Fruit fly (Drosophila melanogaster) whole organism, embryonic: ENCODE data around the gene Octbeta2R.

Source experiments
- CG10543 ChIP-seq: fragments of 200-800 bp; sonication (Bioruptor generic); optimal IDR thresholded peaks from 3 replicates; lab custom pipeline; 2017; ENCODE audit warnings: missing biosample characterization, mild to moderate bottlenecking, missing genetic modification characterization, moderate library complexity
- CG11247 ChIP-seq: fragments of 200-800 bp; sonication (Bioruptor generic); IDR thresholded peaks from 2 replicates; pipeline ENCODE4 v1.3.6; 2022; ENCODE audit warnings: missing biosample characterization, missing genetic modification characterization
- CG11504 ChIP-seq: fragments of 200-800 bp; sonication (Bioruptor generic); optimal IDR thresholded peaks from 3 replicates; lab custom pipeline; 2019; ENCODE audit warnings: missing biosample characterization, mild to moderate bottlenecking, missing genetic modification characterization, moderate library complexity
- CG11723 ChIP-seq: fragments of 200-800 bp; sonication (Bioruptor generic); optimal IDR thresholded peaks from 2 replicates; lab custom pipeline; 2017; ENCODE audit warnings: missing biosample characterization, mild to moderate bottlenecking, missing genetic modification characterization
- CG12155 ChIP-seq: fragments of 200-800 bp; sonication (Bioruptor generic); optimal IDR thresholded peaks from 3 replicates; lab custom pipeline; 2016; ENCODE audit warnings: missing biosample characterization, missing genetic modification characterization
- CG12236 ChIP-seq: fragments of 200-800 bp; sonication (Bioruptor generic); optimal IDR thresholded peaks from 2 replicates; lab custom pipeline; 2016; ENCODE audit warnings: missing biosample characterization, missing genetic modification characterization
- CG12659 ChIP-seq: fragments of 200-800 bp; sonication (Bioruptor generic); optimal IDR thresholded peaks from 3 replicates; lab custom pipeline; 2017; ENCODE audit warnings: mild to moderate bottlenecking, missing biosample characterization, missing genetic modification reagents, missing genetic modification characterization
- CG13296 ChIP-seq: fragments of 200-800 bp; sonication (Bioruptor generic); optimal IDR thresholded peaks from 3 replicates; lab custom pipeline; 2018; ENCODE audit warnings: missing biosample characterization, mild to moderate bottlenecking, missing genetic modification characterization
- CG15269 ChIP-seq: fragments of 200-800 bp; sonication (Bioruptor generic); optimal IDR thresholded peaks from 2 replicates; lab custom pipeline; 2018; ENCODE audit warnings: missing biosample characterization, mild to moderate bottlenecking, missing genetic modification characterization, moderate library complexity
- CG15514 ChIP-seq: fragments of 200-800 bp; sonication (Bioruptor generic); optimal IDR thresholded peaks from 3 replicates; lab custom pipeline; 2017; ENCODE audit warnings: missing biosample characterization, missing genetic modification characterization, mild to moderate bottlenecking, moderate library complexity, missing genetic modification reagents
- CG15696 ChIP-seq: fragments of 200-800 bp; sonication (Bioruptor generic); optimal IDR thresholded peaks from 2 replicates; lab custom pipeline; 2019; ENCODE audit warnings: missing biosample characterization, mild to moderate bottlenecking, missing genetic modification characterization, moderate library complexity
- CG17612 ChIP-seq: fragments of 200-800 bp; sonication (Bioruptor generic); IDR thresholded peaks from 2 replicates; pipeline ENCODE4 v1.3.6; 2022; ENCODE audit warnings: missing biosample characterization, missing genetic modification characterization
- CG18476 ChIP-seq: fragments of 200-800 bp; sonication (Bioruptor generic); optimal IDR thresholded peaks from 2 replicates; lab custom pipeline; 2016; ENCODE audit warnings: missing biosample characterization, mild to moderate bottlenecking, missing genetic modification characterization
- CG18619 ChIP-seq: fragments of 200-800 bp; sonication (Bioruptor generic); optimal IDR thresholded peaks from 3 replicates; lab custom pipeline; 2017; ENCODE audit warnings: missing biosample characterization, mild to moderate bottlenecking, missing genetic modification characterization
- CG2120 ChIP-seq: fragments of 200-800 bp; sonication (Bioruptor generic); optimal IDR thresholded peaks from 3 replicates; lab custom pipeline; 2016; ENCODE audit warnings: missing biosample characterization, missing genetic modification characterization
- CG2678 ChIP-seq: fragments of 200-800 bp; sonication (Bioruptor generic); optimal IDR thresholded peaks from 3 replicates; lab custom pipeline; 2019; ENCODE audit warnings: missing biosample characterization, mild to moderate bottlenecking, missing genetic modification characterization, moderate library complexity
- CG4820 ChIP-seq: fragments of 200-800 bp; sonication (Bioruptor generic); optimal IDR thresholded peaks from 3 replicates; lab custom pipeline; 2016; ENCODE audit warnings: missing biosample characterization, missing genetic modification characterization
- CG4854 ChIP-seq: fragments of 200-800 bp; sonication (Bioruptor generic); optimal IDR thresholded peaks from 2 replicates; lab custom pipeline; 2016; ENCODE audit warnings: missing biosample characterization, missing genetic modification characterization, inconsistent platforms
- CG5245 ChIP-seq: fragments of 200-800 bp; sonication (Bioruptor generic); optimal IDR thresholded peaks from 3 replicates; lab custom pipeline; 2016; ENCODE audit warnings: missing biosample characterization, missing genetic modification characterization
- CG6254 ChIP-seq: fragments of 200-800 bp; sonication (Bioruptor generic); optimal IDR thresholded peaks from 3 replicates; lab custom pipeline; 2017; ENCODE audit warnings: mild to moderate bottlenecking, missing biosample characterization, missing genetic modification reagents, missing genetic modification characterization
- CG6272 ChIP-seq: fragments of 200-800 bp; sonication (Bioruptor generic); IDR thresholded peaks from 2 replicates; pipeline ENCODE4 v1.3.6; 2022; ENCODE audit warnings: missing biosample characterization, missing genetic modification characterization
- CG7271 ChIP-seq: fragments of 200-800 bp; sonication (Bioruptor generic); optimal IDR thresholded peaks from 2 replicates; lab custom pipeline; 2018; ENCODE audit warnings: missing biosample characterization, mild to moderate bottlenecking, missing genetic modification characterization, moderate library complexity
- CG7839 ChIP-seq: fragments of 200-800 bp; sonication (Bioruptor generic); optimal IDR thresholded peaks from 3 replicates; lab custom pipeline; 2018; ENCODE audit warnings: missing biosample characterization, mild to moderate bottlenecking, missing genetic modification characterization, moderate library complexity
- Fer1 ChIP-seq: fragments of 200-800 bp; sonication (Bioruptor generic); optimal IDR thresholded peaks from 2 replicates; lab custom pipeline; 2017; ENCODE audit warnings: missing biosample characterization, mild to moderate bottlenecking, missing genetic modification characterization
- HLH4C ChIP-seq: fragments of 200-800 bp; sonication (Bioruptor generic); IDR thresholded peaks from 3 replicates; pipeline ENCODE4 v1.3.6; 2022; ENCODE audit warnings: missing biosample characterization, missing genetic modification characterization; ENCODE audit not compliant: partially characterized antibody
- Hr51 ChIP-seq, 2 experiments: fragments of 200-800 bp; sonication (Bioruptor generic); optimal IDR thresholded peaks; 2 replicates in 1 of 2; 3 replicates in 1 of 2; lab custom pipeline; 2016 to 2018; ENCODE audit warnings: missing biosample characterization in 2 of 2, missing genetic modification characterization in 2 of 2, mild to moderate bottlenecking in 1 of 2, moderate library complexity in 1 of 2
- MESR4 ChIP-seq: fragments of 200-800 bp; sonication (Bioruptor generic); optimal IDR thresholded peaks from 2 replicates; lab custom pipeline; 2018; ENCODE audit warnings: missing biosample characterization, mild to moderate bottlenecking, missing genetic modification characterization, moderate library complexity
- Meics ChIP-seq: fragments of 200-800 bp; sonication (Bioruptor generic); optimal IDR thresholded peaks from 2 replicates; lab custom pipeline; 2017; ENCODE audit warnings: missing biosample characterization, mild to moderate bottlenecking, missing genetic modification characterization
- NC2β ChIP-seq: fragments of 200-800 bp; sonication (Bioruptor generic); optimal IDR thresholded peaks from 2 replicates; lab custom pipeline; 2016; ENCODE audit warnings: missing biosample characterization, missing genetic modification characterization
- NK7.1 ChIP-seq: fragments of 200-800 bp; sonication (Bioruptor generic); optimal IDR thresholded peaks from 3 replicates; lab custom pipeline; 2016; ENCODE audit warnings: missing biosample characterization, missing genetic modification characterization
- Side ChIP-seq: fragments of 200-800 bp; sonication (Bioruptor generic); optimal IDR thresholded peaks from 2 replicates; lab custom pipeline; 2016; ENCODE audit warnings: missing biosample characterization, missing genetic modification characterization
- Sox100B ChIP-seq: fragments of 200-800 bp; sonication (Bioruptor generic); optimal IDR thresholded peaks from 3 replicates; lab custom pipeline; 2018; ENCODE audit warnings: missing biosample characterization, mild to moderate bottlenecking, missing genetic modification characterization
- Sox102F ChIP-seq: fragments of 200-800 bp; sonication (Bioruptor generic); optimal IDR thresholded peaks from 2 replicates; lab custom pipeline; 2018; ENCODE audit warnings: missing biosample characterization, mild to moderate bottlenecking, missing genetic modification characterization, moderate library complexity
- Ssrp ChIP-seq: fragments of 200-800 bp; sonication (Bioruptor generic); optimal IDR thresholded peaks from 2 replicates; lab custom pipeline; 2018; ENCODE audit warnings: missing biosample characterization, mild to moderate bottlenecking, missing genetic modification characterization, moderate library complexity
- ap ChIP-seq: fragments of 200-800 bp; sonication (Bioruptor generic); IDR thresholded peaks from 2 replicates; pipeline ENCODE4 v1.3.6; 2022; ENCODE audit warnings: missing biosample characterization, missing genetic modification characterization
- ara ChIP-seq: fragments of 200-800 bp; sonication (Bioruptor generic); IDR thresholded peaks from 2 replicates; pipeline ENCODE4 v1.3.6; 2022; ENCODE audit warnings: missing biosample characterization, missing genetic modification characterization
- chif ChIP-seq, 2 experiments: fragments of 200-800 bp; sonication (Bioruptor generic); optimal IDR thresholded peaks; 3 replicates each; lab custom pipeline; 2016; ENCODE audit warnings: missing biosample characterization in 2 of 2, missing genetic modification characterization in 2 of 2
- chinmo ChIP-seq: fragments of 200-800 bp; sonication (Bioruptor generic); IDR thresholded peaks from 4 replicates; pipeline ENCODE4 v1.3.6; 2022; ENCODE audit warnings: missing biosample characterization, missing genetic modification characterization; ENCODE audit not compliant: partially characterized antibody
- cwo ChIP-seq: fragments of 200-800 bp; sonication (Bioruptor generic); optimal IDR thresholded peaks from 3 replicates; lab custom pipeline; 2017; ENCODE audit warnings: missing biosample characterization, missing genetic modification characterization, mild to moderate bottlenecking, moderate library complexity, missing genetic modification reagents
- gcm ChIP-seq: fragments of 200-800 bp; sonication (Bioruptor generic); optimal IDR thresholded peaks from 2 replicates; lab custom pipeline; 2019; ENCODE audit warnings: missing biosample characterization, mild to moderate bottlenecking, missing genetic modification characterization, moderate library complexity
- gem ChIP-seq: fragments of 200-800 bp; sonication (Bioruptor generic); optimal IDR thresholded peaks from 2 replicates; lab custom pipeline; 2019; ENCODE audit warnings: missing biosample characterization, mild to moderate bottlenecking, missing genetic modification characterization, moderate library complexity
- gt ChIP-seq: fragments of 200-800 bp; sonication (Bioruptor generic); IDR thresholded peaks from 2 replicates; pipeline ENCODE4 v1.3.6; 2022; ENCODE audit warnings: missing biosample characterization, missing genetic modification characterization
- h ChIP-seq: fragments of >200 bp; optimal IDR thresholded peaks from 2 replicates; lab custom pipeline; 2017
- lab ChIP-seq: fragments of 200-800 bp; sonication (Bioruptor generic); optimal IDR thresholded peaks from 3 replicates; lab custom pipeline; 2017; ENCODE audit warnings: missing biosample characterization, missing genetic modification characterization, mild to moderate bottlenecking, moderate library complexity, missing genetic modification reagents
- org-1 ChIP-seq: fragments of 200-800 bp; sonication (Bioruptor generic); optimal IDR thresholded peaks from 2 replicates; lab custom pipeline; 2017; ENCODE audit warnings: missing biosample characterization, missing genetic modification characterization
- pros ChIP-seq: fragments of 200-800 bp; sonication (Bioruptor generic); optimal IDR thresholded peaks from 3 replicates; lab custom pipeline; 2019; ENCODE audit warnings: missing biosample characterization, mild to moderate bottlenecking, missing genetic modification characterization, moderate library complexity
- scrt ChIP-seq: fragments of 200-800 bp; sonication (Bioruptor generic); optimal IDR thresholded peaks from 2 replicates; lab custom pipeline; 2018; ENCODE audit warnings: missing biosample characterization, mild to moderate bottlenecking, missing genetic modification characterization, moderate library complexity
- sqz ChIP-seq: fragments of 200-800 bp; sonication (Bioruptor generic); optimal IDR thresholded peaks from 3 replicates; lab custom pipeline; 2018; ENCODE audit warnings: missing biosample characterization, mild to moderate bottlenecking, missing genetic modification characterization
- tio ChIP-seq: fragments of 200-800 bp; sonication (Bioruptor generic); optimal IDR thresholded peaks from 2 replicates; lab custom pipeline; 2017; ENCODE audit warnings: missing biosample characterization, missing genetic modification characterization, inconsistent platforms
- twi ChIP-seq: fragments of 200-800 bp; optimal IDR thresholded peaks from 2 replicates; lab custom pipeline; 2019; ENCODE audit warnings: missing biosample characterization, mild to moderate bottlenecking, missing genetic modification characterization, moderate library complexity

Gene Octbeta2R

dm6 chr3R:12542947-12543346 is 52.6 kb downstream of the Octbeta2R start:
- TF ChIP-seq chif (GFP tag; optimal IDR thresholded peaks at IDR 0.05; lab: Kevin White, UChicago) (no peak), CG4820 (GFP tag; lab: Kevin White, UChicago) (no peak), cwo (GFP tag; lab: Kevin White, UChicago) (peak; percentile 63), CG7271 (tag; lab: Kevin White, UChicago) (no peak), gem (tag; lab: Kevin White, UChicago) (peak; percentile 59), CG15269 (tag; lab: Kevin White, UChicago) (peak; percentile 63), Hr51 (GFP tag; optimal IDR thresholded peaks at IDR 0.05; lab: Kevin White, UChicago) (peak in 1 of 2 experiments; percentile 51), Sox100B (GFP tag; lab: Kevin White, UChicago) (peak; percentile 25), ara (GFP tag; lab: Robert Waterston, UW) (no peak), CG7839 (tag; lab: Kevin White, UChicago) (peak; percentile 56), CG11247 (no peak), CG15696 (no peak), ap (GFP tag; lab: Robert Waterston, UW) (no peak), CG10543 (peak; percentile 20), chinmo (no peak), CG2678 (peak; percentile 72), CG18619 (GFP tag; lab: Kevin White, UChicago) (peak; percentile 18), lab (peak; percentile 55), Side (no peak), CG6254 (no peak), MESR4 (no peak), NC2β (GFP tag; lab: Kevin White, UChicago) (no peak), HLH4C (GFP tag; lab: Robert Waterston, UW) (no peak), CG4854 (GFP tag; lab: Kevin White, UChicago) (no peak), gcm (no peak), CG15514 (peak; percentile 35), CG12236 (GFP tag; lab: Kevin White, UChicago) (no peak), CG2120 (peak; percentile 45), Ssrp (tag; lab: Kevin White, UChicago) (no peak), scrt (peak; percentile 43), Fer1 (GFP tag; lab: Kevin White, UChicago) (peak; percentile 75), Meics (GFP tag; lab: Kevin White, UChicago) (peak; percentile 46), CG13296 (peak; percentile 39), CG6272 (GFP tag; lab: Robert Waterston, UW) (no peak), CG17612 (GFP tag; lab: Robert Waterston, UW) (no peak), sqz (GFP tag; lab: Kevin White, UChicago) (no peak), tio (GFP tag; lab: Kevin White, UChicago) (peak; percentile 33), twi (tag; lab: Kevin White, UChicago) (no peak), Sox102F (GFP tag; lab: Kevin White, UChicago) (peak; percentile 35), CG18476 (GFP tag; lab: Kevin White, UChicago) (no peak), CG12659 (GFP tag; lab: Kevin White, UChicago) (peak; percentile 14), gt (GFP tag; lab: Robert Waterston, UW) (no peak), org-1 (GFP tag; lab: Kevin White, UChicago) (peak; percentile 4), CG5245 (GFP tag; lab: Kevin White, UChicago) (no peak), NK7.1 (GFP tag; lab: Kevin White, UChicago) (no peak), pros (GFP tag; lab: Kevin White, UChicago) (no peak), h (lab: Kevin White, UChicago) (no peak), CG12155 (no peak), CG11504 (tag; lab: Kevin White, UChicago) (peak; percentile 66), CG11723 (GFP tag; lab: Kevin White, UChicago) (no peak)
